Worm (Caenorhabditis elegans) whole organism, L4 larva: ENCODE measurements around the gene T22B2.5.

ENCODE experiments used
- F37D6.2 ChIP-seq: sonication (generic microtip); optimal IDR thresholded peaks from 2 replicates; lab custom pipeline; 2016; ENCODE audit warnings: mild to moderate bottlenecking, missing genetic modification characterization, missing compliant biosample characterization
- F44E2.7 ChIP-seq: fragments of 200-800 bp; sonication (Bioruptor generic); IDR thresholded peaks from 2 replicates; pipeline ENCODE4 v2.1.2; 2022; ENCODE audit warnings: missing genetic modification characterization, missing compliant biosample characterization
- Y105C5A.15 ChIP-seq: fragments of 200-800 bp; sonication (Bioruptor generic); IDR thresholded peaks from 2 replicates; pipeline ENCODE4 v1.3.6; 2022; ENCODE audit warnings: missing genetic modification characterization, missing compliant biosample characterization
- ZK546.5 ChIP-seq, 2 experiments: sonication (generic microtip); optimal IDR thresholded peaks; 2 replicates each; lab custom pipeline; 2017; ENCODE audit warnings: missing biosample characterization in 2 of 2, missing genetic modification characterization in 2 of 2
- aha-1 ChIP-seq: fragments of 150-350 bp; peaks from one replicate; lab custom pipeline; 2014; ENCODE audit warnings: missing biosample characterization, missing genetic modification characterization
- arid-1 ChIP-seq: fragments of 200-800 bp; sonication (Bioruptor generic); conservative IDR thresholded peaks from 2 replicates; pipeline ENCODE4 v1.3.6; 2022; ENCODE audit warnings: missing genetic modification reagents, missing genetic modification characterization, missing compliant biosample characterization
- attf-4 ChIP-seq: sonication (generic microtip); optimal IDR thresholded peaks from 3 replicates; lab custom pipeline; 2017; ENCODE audit warnings: missing biosample characterization, missing genetic modification characterization
- ceh-44 ChIP-seq: fragments of 200-800 bp; sonication (Bioruptor generic); IDR thresholded peaks from 2 replicates; pipeline ENCODE4 v1.3.6; 2022; ENCODE audit warnings: missing genetic modification reagents, missing genetic modification characterization, missing compliant biosample characterization
- ceh-62 ChIP-seq: sonication (generic microtip); optimal IDR thresholded peaks from 2 replicates; lab custom pipeline; 2017; ENCODE audit warnings: missing biosample characterization, missing genetic modification characterization
- ceh-82 ChIP-seq: sonication (generic microtip); optimal IDR thresholded peaks from 2 replicates; lab custom pipeline; 2017; ENCODE audit warnings: missing biosample characterization, missing genetic modification characterization
- ces-1 ChIP-seq: fragments of 150-350 bp; sonication (generic microtip); optimal IDR thresholded peaks from 4 replicates; lab custom pipeline; 2014; ENCODE audit warnings: missing biosample characterization, missing genetic modification reagents, missing genetic modification characterization
- cey-2 ChIP-seq: sonication (generic microtip); optimal IDR thresholded peaks from 3 replicates; lab custom pipeline; 2017; ENCODE audit warnings: missing genetic modification characterization, mild to moderate bottlenecking, missing compliant biosample characterization, antibody characterized with exemption, borderline replicate concordance; ENCODE audit not compliant: insufficient read depth
- daf-16 ChIP-seq, 3 experiments: sonication (generic microtip); optimal IDR thresholded peaks; 2 replicates each; lab custom pipeline; 2016 to 2017; ENCODE audit warnings: missing genetic modification characterization in 3 of 3, missing genetic modification reagents in 3 of 3, mild to moderate bottlenecking in 2 of 3, missing compliant biosample characterization in 2 of 3, missing biosample characterization in 1 of 3, moderate library complexity in 1 of 3
- duxl-1 ChIP-seq: sonication (generic microtip); optimal IDR thresholded peaks from 2 replicates; lab custom pipeline; 2016; ENCODE audit warnings: mild to moderate bottlenecking, missing genetic modification characterization, moderate library complexity, missing compliant biosample characterization; ENCODE audit not compliant: poor library complexity
- fkh-10 ChIP-seq: fragments of 150-350 bp; optimal IDR thresholded peaks from 2 replicates; lab custom pipeline; 2014; ENCODE audit warnings: missing biosample characterization, missing genetic modification reagents, missing genetic modification characterization
- gei-8 ChIP-seq: fragments of 200-800 bp; sonication (Bioruptor generic); optimal IDR thresholded peaks from 2 replicates; lab custom pipeline; 2018; ENCODE audit warnings: mild to moderate bottlenecking, missing genetic modification characterization, missing compliant biosample characterization
- hlh-11 ChIP-seq: fragments of 200-800 bp; sonication (Bioruptor generic); optimal IDR thresholded peaks from 2 replicates; lab custom pipeline; 2018; ENCODE audit warnings: mild to moderate bottlenecking, missing genetic modification characterization, missing compliant biosample characterization
- lin-15B ChIP-seq: fragments of 150-350 bp; sonication (generic microtip); optimal IDR thresholded peaks from 3 replicates; lab custom pipeline; 2014; ENCODE audit warnings: missing biosample characterization, missing genetic modification characterization
- lin-29 ChIP-seq: fragments of 200-800 bp; sonication (Bioruptor generic); IDR thresholded peaks from 2 replicates; pipeline ENCODE4 v1.3.6; 2022; ENCODE audit warnings: missing genetic modification reagents, missing genetic modification characterization, missing compliant biosample characterization
- lir-3 ChIP-seq: sonication (generic microtip); optimal IDR thresholded peaks from 2 replicates; lab custom pipeline; 2016; ENCODE audit warnings: mild to moderate bottlenecking, missing genetic modification characterization, missing compliant biosample characterization
- madf-5 ChIP-seq, 2 experiments: fragments of 200-800 bp; sonication (Bioruptor generic); IDR thresholded peaks; 2 replicates each; pipeline ENCODE4 v1.3.6; 2022; ENCODE audit warnings: missing compliant biosample characterization in 2 of 2, missing genetic modification characterization in 2 of 2
- madf-9 ChIP-seq: fragments of 200-800 bp; sonication (Bioruptor generic); conservative IDR thresholded peaks from 2 replicates; pipeline ENCODE4 v1.3.6; 2022; ENCODE audit warnings: missing genetic modification reagents, missing genetic modification characterization, missing compliant biosample characterization
- mdl-1 ChIP-seq, 2 experiments: fragments of 150-350 bp in 1 of 2; sonication (generic microtip) in 1 of 2; optimal IDR thresholded peaks; 2 replicates each; lab custom pipeline; 2014 to 2017; ENCODE audit warnings: missing biosample characterization in 2 of 2, missing genetic modification characterization in 2 of 2
- mep-1 ChIP-seq: fragments of 150-350 bp; sonication (generic microtip); optimal IDR thresholded peaks from 3 replicates; lab custom pipeline; 2014; ENCODE audit warnings: missing biosample characterization, missing genetic modification characterization
- nhr-10 ChIP-seq: fragments of 150-350 bp; optimal IDR thresholded peaks from 2 replicates; lab custom pipeline; 2014; ENCODE audit warnings: missing biosample characterization, missing genetic modification characterization
- nhr-11 ChIP-seq: fragments of 150-350 bp; optimal IDR thresholded peaks from 2 replicates; lab custom pipeline; 2014; ENCODE audit warnings: missing biosample characterization, missing genetic modification characterization
- nhr-111 ChIP-seq: fragments of 200-800 bp; sonication (Bioruptor generic); optimal IDR thresholded peaks from 2 replicates; lab custom pipeline; 2018; ENCODE audit warnings: mild to moderate bottlenecking, missing genetic modification characterization, missing compliant biosample characterization
- nhr-48 ChIP-seq: sonication (generic microtip); optimal IDR thresholded peaks from 2 replicates; lab custom pipeline; 2016; ENCODE audit warnings: mild to moderate bottlenecking, missing genetic modification characterization, missing compliant biosample characterization
- nhr-77 ChIP-seq: fragments of 150-350 bp; optimal IDR thresholded peaks from 2 replicates; lab custom pipeline; 2014; ENCODE audit warnings: missing biosample characterization, missing genetic modification characterization
- snpc-1.2 ChIP-seq: fragments of 200-800 bp; sonication (Bioruptor generic); IDR thresholded peaks from 2 replicates; pipeline ENCODE4 v1.3.6; 2022; ENCODE audit warnings: missing genetic modification reagents, missing genetic modification characterization, missing compliant biosample characterization
- spr-1 ChIP-seq: sonication (generic microtip); optimal IDR thresholded peaks from 2 replicates; lab custom pipeline; 2016; ENCODE audit warnings: mild to moderate bottlenecking, missing genetic modification characterization, missing compliant biosample characterization
- tra-1 ChIP-seq: fragments of 200-800 bp; sonication (Bioruptor generic); IDR thresholded peaks from 2 replicates; pipeline ENCODE4 v1.3.6; 2022; ENCODE audit warnings: missing genetic modification reagents, missing genetic modification characterization, missing compliant biosample characterization
- unc-130 ChIP-seq: sonication (generic microtip); optimal IDR thresholded peaks from 2 replicates; lab custom pipeline; 2016; ENCODE audit warnings: missing genetic modification reagents, missing genetic modification characterization, missing compliant biosample characterization
- unc-39 ChIP-seq: sonication (generic microtip); optimal IDR thresholded peaks from 2 replicates; lab custom pipeline; 2017; ENCODE audit warnings: missing biosample characterization, missing genetic modification characterization
- unc-62 ChIP-seq, 3 experiments: fragments of 150-350 bp in 1 of 3; sonication (generic microtip); optimal IDR thresholded peaks in 2 of 3; peaks in 1 of 3; 1 replicate in 1 of 3; 2 replicates in 2 of 3; lab custom pipeline; 2014 to 2017; ENCODE audit warnings: missing biosample characterization in 3 of 3, missing genetic modification characterization in 3 of 3, missing genetic modification reagents in 3 of 3, missing genotype in 1 of 3
- vab-7 ChIP-seq: fragments of 200-800 bp; sonication (Bioruptor generic); IDR thresholded peaks from 2 replicates; pipeline ENCODE4 v1.3.6; 2022; ENCODE audit warnings: missing genetic modification reagents, missing genetic modification characterization, missing compliant biosample characterization
- zag-1 ChIP-seq: fragments of 150-350 bp; optimal IDR thresholded peaks from 2 replicates; lab custom pipeline; 2014; ENCODE audit warnings: missing biosample characterization, missing genetic modification characterization
- zfp-2 ChIP-seq: sonication (generic microtip); optimal IDR thresholded peaks from 2 replicates; lab custom pipeline; 2016; ENCODE audit warnings: mild to moderate bottlenecking, missing genetic modification characterization, missing compliant biosample characterization
- zip-2 ChIP-seq: fragments of 150-350 bp; optimal IDR thresholded peaks from 2 replicates; lab custom pipeline; 2014; ENCODE audit warnings: missing biosample characterization, missing genetic modification characterization

T22B2.5 gene

ce11 chrX:3911280-3911679 is at the start of gene T22B2.5:
Gene T22B2.5 (minus strand): TSS chrX:3911380.
- no peak for TF ChIP-seq ceh-44
- TF ChIP-seq unc-62 (GFP tag; optimal IDR thresholded peaks at IDR 0.05 in 1 of 2; lab: Kevin White, UChicago): peak in 1 of 2 experiments; percentile 49
- TF ChIP-seq unc-62 (tag; optimal IDR thresholded peaks at IDR 0.05; lab: Kevin White, UChicago): no peak

- TF ChIP-seq aha-1 (peak; percentile 22), fkh-10 (GFP tag; lab: Kevin White, UChicago) (peak; percentile 51), duxl-1 (tag; lab: Kevin White, UChicago) (no peak)
These were observed 49.2 kb upstream of the T22B2.5 start for ce11 chrX:3960345-3960744.

- TF ChIP-seq nhr-111 (GFP tag; lab: Kevin White, UChicago) (no peak), daf-16 (GFP tag; optimal IDR thresholded peaks at IDR 0.05; lab: Kevin White, UChicago) (no peak), daf-16 (tag; optimal IDR thresholded peaks at IDR 0.05; lab: Kevin White, UChicago) (no peak), zag-1 (tag; lab: Kevin White, UChicago) (no peak), ceh-82 (no peak), unc-62 (GFP tag; optimal IDR thresholded peaks at IDR 0.05 in 1 of 2; lab: Kevin White, UChicago) (peak in 1 of 2 experiments; percentile 84), unc-62 (tag; optimal IDR thresholded peaks at IDR 0.05; lab: Kevin White, UChicago) (no peak), mdl-1 (tag; optimal IDR thresholded peaks at IDR 0.05; lab: Kevin White, UChicago) (no peak), aha-1 (peak; percentile 59), spr-1 (tag; lab: Kevin White, UChicago) (no peak)
These were observed 48.0 kb upstream of the T22B2.5 start for ce11 chrX:3959221-3959620.

- TF ChIP-seq unc-62 (GFP tag; optimal IDR thresholded peaks at IDR 0.05 in 1 of 2; lab: Kevin White, UChicago): peak in 1 of 2 experiments; percentile 85
- TF ChIP-seq unc-62 (tag; optimal IDR thresholded peaks at IDR 0.05; lab: Kevin White, UChicago): no peak
- TF ChIP-seq ceh-44: no peak
These were observed 47.1 kb upstream of the T22B2.5 start, which contains the start of gene lin-18 for ce11 chrX:3958252-3958651. Gene lin-18 (plus strand): TSS chrX:3958552.

ce11 chrX:3957475-3958204 is 46.5 kb upstream of the T22B2.5 start:
- TF ChIP-seq fkh-10 (GFP tag; lab: Kevin White, UChicago) (peak; percentile 68), snpc-1.2 (GFP tag; lab: Robert Waterston, UW) (no peak), gei-8 (GFP tag; lab: Kevin White, UChicago) (no peak), ces-1 (GFP tag; lab: Kevin White, UChicago) (peak; percentile 92), lir-3 (tag; lab: Kevin White, UChicago) (no peak), mep-1 (tag; lab: Kevin White, UChicago) (peak; percentile 10)

ce11 chrX:3952737-3953136 is 41.6 kb upstream of the T22B2.5 start:
- no peak for TF ChIP-seq snpc-1.2 (GFP tag; lab: Robert Waterston, UW)
- no peak for TF ChIP-seq F37D6.2 (tag; lab: Kevin White, UChicago)
- TF ChIP-seq unc-39 (tag; lab: Kevin White, UChicago): no peak
- TF ChIP-seq madf-5 (GFP tag; IDR thresholded peaks at IDR 0.05; lab: Robert Waterston, UW): no peak
- no peak for TF ChIP-seq nhr-11 (tag; lab: Kevin White, UChicago)
- no peak for TF ChIP-seq vab-7
- no peak for TF ChIP-seq lin-29 (GFP tag; lab: Robert Waterston, UW)
- no peak for TF ChIP-seq zfp-2 (tag; lab: Kevin White, UChicago)
- TF ChIP-seq hlh-11 (tag; lab: Kevin White, UChicago): peak; percentile 48
- TF ChIP-seq attf-4: no peak
- TF ChIP-seq madf-9 (GFP tag; lab: Robert Waterston, UW): no peak
- TF ChIP-seq F44E2.7 (GFP tag; lab: Robert Waterston, UW): no peak
- no peak for TF ChIP-seq nhr-10 (tag; lab: Kevin White, UChicago)
- TF ChIP-seq lin-15B: no peak
- no peak for TF ChIP-seq Y105C5A.15
- TF ChIP-seq fkh-10 (GFP tag; lab: Kevin White, UChicago): no peak
- no peak for TF ChIP-seq zip-2 (tag; lab: Kevin White, UChicago)
- no peak for TF ChIP-seq ceh-62 (tag; lab: Kevin White, UChicago)
- TF ChIP-seq tra-1 (GFP tag; lab: Robert Waterston, UW): 0 out of 2 replicates have a peak, but pooled peaks have one; percentile 24
- TF ChIP-seq cey-2 (tag; lab: Kevin White, UChicago): no peak
- TF ChIP-seq ZK546.5 (tag; optimal IDR thresholded peaks at IDR 0.05; lab: Kevin White, UChicago): no peak
- TF ChIP-seq nhr-77 (tag; lab: Kevin White, UChicago): peak; percentile 32
- TF ChIP-seq unc-130 (GFP tag; lab: Kevin White, UChicago): no peak
- TF ChIP-seq arid-1 (GFP tag; lab: Robert Waterston, UW): no peak
- TF ChIP-seq nhr-48 (tag; lab: Kevin White, UChicago): no peak
- TF ChIP-seq nhr-111 (GFP tag; lab: Kevin White, UChicago): no peak
